Worm (Caenorhabditis elegans) whole organism, L1 larva: ENCODE results near the gene rpb-6.

Source experiments
- C16A3.4 ChIP-seq: fragments of 150-350 bp; optimal IDR thresholded peaks from 2 replicates; lab custom pipeline; 2014; ENCODE audit warnings: missing biosample characterization, missing genetic modification characterization
- C34B4.2 ChIP-seq: sonication (generic microtip); optimal IDR thresholded peaks from 2 replicates; lab custom pipeline; 2017; ENCODE audit warnings: mild to moderate bottlenecking, missing genetic modification characterization, missing compliant biosample characterization
- aha-1 ChIP-seq: fragments of 150-350 bp; optimal IDR thresholded peaks from 2 replicates; lab custom pipeline; 2014; ENCODE audit warnings: missing biosample characterization, missing genetic modification characterization
- aly-2 ChIP-seq: fragments of 150-350 bp; optimal IDR thresholded peaks from 2 replicates; lab custom pipeline; 2014; ENCODE audit warnings: missing biosample characterization, missing genetic modification characterization
- blmp-1 ChIP-seq: fragments of 150-350 bp; optimal IDR thresholded peaks from 2 replicates; lab custom pipeline; 2014; ENCODE audit warnings: missing biosample characterization, missing genetic modification characterization
- ceh-63 ChIP-seq: fragments of 200-800 bp; sonication (Bioruptor generic); optimal IDR thresholded peaks from 2 replicates; lab custom pipeline; 2018; ENCODE audit warnings: mild to moderate bottlenecking, missing genetic modification characterization, missing compliant biosample characterization
- ceh-8 ChIP-seq: fragments of 200-800 bp; sonication (Bioruptor generic); optimal IDR thresholded peaks from 2 replicates; lab custom pipeline; 2018; ENCODE audit warnings: mild to moderate bottlenecking, missing genetic modification characterization, moderate library complexity, missing compliant biosample characterization
- ceh-88 ChIP-seq: fragments of 200-800 bp; sonication (Bioruptor generic); IDR thresholded peaks from 2 replicates; pipeline ENCODE4 v1.3.6; 2022; ENCODE audit warnings: missing genetic modification characterization, missing compliant biosample characterization
- ces-1 ChIP-seq: fragments of 150-350 bp; optimal IDR thresholded peaks from 2 replicates; lab custom pipeline; 2014; ENCODE audit warnings: missing biosample characterization, missing genetic modification reagents, missing genetic modification characterization
- dpl-1 ChIP-seq, 3 experiments: fragments of 150-350 bp in 2 of 3; sonication (generic microtip) in 1 of 3; optimal IDR thresholded peaks; 2 replicates each; lab custom pipeline; 2014 to 2017; ENCODE audit warnings: missing biosample characterization in 3 of 3, missing genetic modification characterization in 3 of 3, missing genetic modification reagents in 3 of 3
- dsc-1 ChIP-seq: sonication (generic microtip); optimal IDR thresholded peaks from 2 replicates; lab custom pipeline; 2016; ENCODE audit warnings: mild to moderate bottlenecking, missing genetic modification characterization, missing compliant biosample characterization
- efl-3 ChIP-seq: fragments of 200-800 bp; sonication (Bioruptor generic); optimal IDR thresholded peaks from 2 replicates; lab custom pipeline; 2018; ENCODE audit warnings: mild to moderate bottlenecking, missing genetic modification characterization, missing compliant biosample characterization
- egl-13 ChIP-seq: sonication (generic microtip); optimal IDR thresholded peaks from 2 replicates; lab custom pipeline; 2016; ENCODE audit warnings: missing genotype, missing genetic modification reagents, missing genetic modification characterization, missing compliant biosample characterization
- elt-2 ChIP-seq: sonication (generic microtip); optimal IDR thresholded peaks from 2 replicates; lab custom pipeline; 2016; ENCODE audit warnings: missing genetic modification characterization, mild to moderate bottlenecking, inconsistent platforms, missing compliant biosample characterization, missing genetic modification reagents
- ets-5 ChIP-seq: fragments of 200-800 bp; sonication (Bioruptor generic); IDR thresholded peaks from 2 replicates; pipeline ENCODE4 v1.3.6; 2022; ENCODE audit warnings: missing genetic modification characterization, missing compliant biosample characterization
- fkh-10 ChIP-seq: sonication (generic microtip); optimal IDR thresholded peaks from 2 replicates; lab custom pipeline; 2017; ENCODE audit warnings: missing biosample characterization, missing genetic modification reagents, missing genetic modification characterization
- fkh-4 ChIP-seq: sonication (generic microtip); optimal IDR thresholded peaks from 2 replicates; lab custom pipeline; 2016; ENCODE audit warnings: missing compliant biosample characterization, missing genetic modification characterization, borderline replicate concordance
- hlh-17 ChIP-seq: fragments of 200-800 bp; sonication (Bioruptor generic); optimal IDR thresholded peaks from 2 replicates; lab custom pipeline; 2018; ENCODE audit warnings: missing genetic modification characterization, mild to moderate bottlenecking, missing compliant biosample characterization, moderate library complexity, borderline replicate concordance
- hlh-4 ChIP-seq: sonication (generic microtip); optimal IDR thresholded peaks from 2 replicates; lab custom pipeline; 2016; ENCODE audit warnings: mild to moderate bottlenecking, missing genetic modification characterization, missing compliant biosample characterization
- hpl-2 ChIP-seq: fragments of 150-350 bp; optimal IDR thresholded peaks from 2 replicates; lab custom pipeline; 2014; ENCODE audit warnings: missing biosample characterization, missing genetic modification reagents, missing genetic modification characterization
- isw-1 ChIP-seq: fragments of 200-800 bp; sonication (Bioruptor generic); IDR thresholded peaks from 2 replicates; pipeline ENCODE4 v1.3.6; 2022; ENCODE audit warnings: missing genetic modification characterization, missing compliant biosample characterization
- jun-1 ChIP-seq: fragments of 150-350 bp; optimal IDR thresholded peaks from 2 replicates; lab custom pipeline; 2014; ENCODE audit warnings: missing biosample characterization, missing genetic modification reagents, missing genetic modification characterization
- lin-14 ChIP-seq: fragments of 200-800 bp; sonication (Bioruptor generic); optimal IDR thresholded peaks from 2 replicates; lab custom pipeline; 2018; ENCODE audit warnings: mild to moderate bottlenecking, missing genetic modification characterization, moderate library complexity, missing compliant biosample characterization
- lin-15B ChIP-seq: fragments of 150-350 bp; sonication (generic microtip); optimal IDR thresholded peaks from 3 replicates; lab custom pipeline; 2014; ENCODE audit warnings: missing biosample characterization, missing genetic modification characterization
- lin-35 ChIP-seq, 2 experiments: fragments of 150-350 bp; optimal IDR thresholded peaks; 2 replicates each; lab custom pipeline; 2014; ENCODE audit warnings: missing biosample characterization in 2 of 2, missing genetic modification characterization in 2 of 2, missing genetic modification reagents in 2 of 2
- lin-39 ChIP-seq: fragments of 150-350 bp; optimal IDR thresholded peaks from 2 replicates; lab custom pipeline; 2014; ENCODE audit warnings: missing biosample characterization, missing genetic modification reagents, missing genetic modification characterization
- lsy-2 ChIP-seq, 2 experiments: fragments of 150-350 bp; optimal IDR thresholded peaks; 2 replicates each; lab custom pipeline; 2014; ENCODE audit warnings: missing biosample characterization in 2 of 2, missing genetic modification characterization in 2 of 2
- mab-9 ChIP-seq: fragments of 200-800 bp; sonication (Bioruptor generic); IDR thresholded peaks from 2 replicates; pipeline ENCODE4 v1.3.6; 2022; ENCODE audit warnings: missing genetic modification reagents, missing genetic modification characterization, missing compliant biosample characterization
- mef-2 ChIP-seq: fragments of 150-350 bp; optimal IDR thresholded peaks from 2 replicates; lab custom pipeline; 2014; ENCODE audit warnings: missing biosample characterization, missing genetic modification characterization
- mep-1 ChIP-seq: fragments of 150-350 bp; optimal IDR thresholded peaks from 2 replicates; lab custom pipeline; 2014; ENCODE audit warnings: missing biosample characterization, missing genetic modification characterization
- nhr-11 ChIP-seq: fragments of 150-350 bp; optimal IDR thresholded peaks from 2 replicates; lab custom pipeline; 2014; ENCODE audit warnings: missing biosample characterization, missing genetic modification characterization
- nhr-19 ChIP-seq: fragments of 200-800 bp; sonication (Bioruptor generic); conservative IDR thresholded peaks from 2 replicates; pipeline ENCODE4 v1.3.6; 2022; ENCODE audit warnings: missing genetic modification characterization, missing compliant biosample characterization
- nhr-20 ChIP-seq: sonication (generic microtip); optimal IDR thresholded peaks from 2 replicates; lab custom pipeline; 2016; ENCODE audit warnings: mild to moderate bottlenecking, missing genetic modification characterization, missing compliant biosample characterization
- nhr-237 ChIP-seq: fragments of 150-350 bp; optimal IDR thresholded peaks from 2 replicates; lab custom pipeline; 2014; ENCODE audit warnings: missing biosample characterization, missing genetic modification characterization
- nhr-28 ChIP-seq: fragments of 150-350 bp; optimal IDR thresholded peaks from 2 replicates; lab custom pipeline; 2014; ENCODE audit warnings: missing biosample characterization, missing genetic modification characterization
- nhr-47 ChIP-seq: sonication (generic microtip); optimal IDR thresholded peaks from 2 replicates; lab custom pipeline; 2016; ENCODE audit warnings: mild to moderate bottlenecking, missing genetic modification characterization, moderate library complexity, missing compliant biosample characterization
- nhr-71 ChIP-seq: sonication (generic microtip); optimal IDR thresholded peaks from 2 replicates; lab custom pipeline; 2016; ENCODE audit warnings: mild to moderate bottlenecking, missing genetic modification characterization, moderate library complexity, missing compliant biosample characterization
- nhr-76 ChIP-seq: sonication (generic microtip); optimal IDR thresholded peaks from 2 replicates; lab custom pipeline; 2017; ENCODE audit warnings: missing biosample characterization, missing genetic modification characterization
- nhr-77 ChIP-seq: fragments of 150-350 bp; optimal IDR thresholded peaks from 2 replicates; lab custom pipeline; 2014; ENCODE audit warnings: missing biosample characterization, missing genetic modification characterization
- nhr-84 ChIP-seq: sonication (generic microtip); optimal IDR thresholded peaks from 2 replicates; lab custom pipeline; 2017; ENCODE audit warnings: missing biosample characterization, missing genetic modification characterization
- nhr-85 ChIP-seq: sonication (generic microtip); peaks from one replicate; lab custom pipeline; 2016; ENCODE audit warnings: missing genetic modification characterization, inconsistent platforms, missing compliant biosample characterization
- pqm-1 ChIP-seq: sonication (generic microtip); optimal IDR thresholded peaks from 3 replicates; lab custom pipeline; 2017; ENCODE audit warnings: missing biosample characterization, missing genetic modification characterization
- rnt-1 ChIP-seq: sonication (generic microtip); optimal IDR thresholded peaks from 2 replicates; lab custom pipeline; 2016; ENCODE audit warnings: mild to moderate bottlenecking, missing genetic modification characterization, moderate library complexity, missing compliant biosample characterization
- sox-4 ChIP-seq: sonication (generic microtip); optimal IDR thresholded peaks from 2 replicates; lab custom pipeline; 2016; ENCODE audit warnings: missing genetic modification characterization, missing compliant biosample characterization
- sptf-1 ChIP-seq: fragments of 150-350 bp; optimal IDR thresholded peaks from 2 replicates; lab custom pipeline; 2014; ENCODE audit warnings: missing biosample characterization, missing genetic modification characterization
- sup-37 ChIP-seq: fragments of 200-800 bp; sonication (Bioruptor generic); optimal IDR thresholded peaks from 2 replicates; lab custom pipeline; 2018; ENCODE audit warnings: mild to moderate bottlenecking, missing genetic modification characterization, missing compliant biosample characterization
- swsn-7 ChIP-seq: sonication (generic microtip); optimal IDR thresholded peaks from 2 replicates; lab custom pipeline; 2016; ENCODE audit warnings: missing genetic modification characterization, missing compliant biosample characterization
- tbx-2 ChIP-seq: sonication (generic microtip); optimal IDR thresholded peaks from 2 replicates; lab custom pipeline; 2016; ENCODE audit warnings: missing genetic modification characterization, missing compliant biosample characterization
- unc-30 ChIP-seq: sonication (generic microtip); optimal IDR thresholded peaks from 2 replicates; lab custom pipeline; 2017; ENCODE audit warnings: missing biosample characterization, missing genetic modification characterization
- unc-62 ChIP-seq: fragments of 150-350 bp; optimal IDR thresholded peaks from 2 replicates; lab custom pipeline; 2014; ENCODE audit warnings: missing biosample characterization, missing genetic modification reagents, missing genetic modification characterization
- unc-86 ChIP-seq: sonication (generic microtip); optimal IDR thresholded peaks from 2 replicates; lab custom pipeline; 2016; ENCODE audit warnings: missing genetic modification characterization, missing compliant biosample characterization
- xbp-1 ChIP-seq: sonication (generic microtip); optimal IDR thresholded peaks from 2 replicates; lab custom pipeline; 2016; ENCODE audit warnings: missing genetic modification characterization, missing compliant biosample characterization
- zip-4 ChIP-seq: fragments of 200-800 bp; sonication (Bioruptor generic); optimal IDR thresholded peaks from 2 replicates; lab custom pipeline; 2018; ENCODE audit warnings: mild to moderate bottlenecking, missing genetic modification characterization, moderate library complexity, missing compliant biosample characterization
- ztf-11 ChIP-seq, 2 experiments: sonication (generic microtip); optimal IDR thresholded peaks; 2 replicates each; lab custom pipeline; 2016 to 2017; ENCODE audit warnings: missing genetic modification characterization in 2 of 2, missing biosample characterization in 1 of 2, missing compliant biosample characterization in 1 of 2

rpb-6 gene

DNA sequence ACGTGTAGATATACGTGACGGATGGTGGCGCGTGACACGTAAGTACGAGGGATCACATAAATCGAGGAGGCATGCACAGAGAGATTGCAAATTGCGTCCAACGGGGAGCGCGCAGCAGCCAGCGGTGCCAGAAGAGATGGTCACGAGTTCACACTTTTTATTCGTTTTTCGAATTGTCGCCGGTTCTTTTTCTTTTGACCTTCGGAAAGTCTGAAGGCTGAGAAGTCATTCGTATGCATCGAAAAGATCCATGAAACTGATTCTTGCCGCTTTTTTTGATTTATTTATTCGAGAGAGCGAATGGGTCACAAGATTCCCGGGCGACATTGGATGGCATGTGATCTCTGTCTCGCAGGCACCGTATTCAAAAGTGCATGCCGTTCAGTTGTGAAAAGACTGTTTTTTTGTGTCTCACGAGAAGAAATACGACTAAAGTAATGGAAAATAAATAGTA lies 20.2 kb upstream of the rpb-6 start:
- TF ChIP-seq nhr-20 (tag; lab: Kevin White, UChicago) (peak; percentile 95), ceh-63 (no peak), isw-1 (GFP tag; lab: Robert Waterston, UW) (peak; percentile 58), nhr-237 (tag; lab: Kevin White, UChicago) (no peak), sox-4 (tag; lab: Kevin White, UChicago) (peak; percentile 70), nhr-76 (no peak), ceh-88 (GFP tag; lab: Robert Waterston, UW) (peak; percentile 80), aly-2 (tag; lab: Kevin White, UChicago) (no peak), elt-2 (tag; lab: Kevin White, UChicago) (peak; percentile 25), ztf-11 (tag; optimal IDR thresholded peaks at IDR 0.05; lab: Kevin White, UChicago) (peak in 1 of 2 experiments; percentile 79), rnt-1 (tag; lab: Kevin White, UChicago) (peak; percentile 89), nhr-47 (peak; percentile 88), nhr-85 (peak; percentile 97), sup-37 (GFP tag; lab: Kevin White, UChicago) (peak; percentile 51), nhr-11 (peak; percentile 61), unc-30 (tag; lab: Kevin White, UChicago) (no peak), unc-62 (GFP tag; lab: Kevin White, UChicago) (no peak), nhr-28 (tag; lab: Kevin White, UChicago) (no peak), lin-15B (no peak), nhr-77 (tag; lab: Kevin White, UChicago) (no peak), egl-13 (peak; percentile 51), hpl-2 (GFP tag; lab: Kevin White, UChicago) (no peak), xbp-1 (tag; lab: Kevin White, UChicago) (peak; percentile 87), lin-35 (GFP tag; optimal IDR thresholded peaks at IDR 0.05; lab: Kevin White, UChicago) (peak; percentile 66 to 78), zip-4 (GFP tag; lab: Kevin White, UChicago) (peak; percentile 53), lin-14 (GFP tag; lab: Kevin White, UChicago) (peak; percentile 97), fkh-4 (tag; lab: Kevin White, UChicago) (no peak), pqm-1 (tag; lab: Kevin White, UChicago) (no peak), nhr-71 (tag; lab: Kevin White, UChicago) (peak; percentile 96), jun-1 (tag; lab: Kevin White, UChicago) (peak; percentile 43), C16A3.4 (tag; lab: Kevin White, UChicago) (peak; percentile 78), aha-1 (tag; lab: Kevin White, UChicago) (peak; percentile 87), swsn-7 (tag; lab: Kevin White, UChicago) (peak; percentile 83), ets-5 (GFP tag; lab: Robert Waterston, UW) (no peak), tbx-2 (peak; percentile 86), nhr-19 (peak; percentile 87), sptf-1 (tag; lab: Kevin White, UChicago) (no peak), lin-39 (tag; lab: Kevin White, UChicago) (peak; percentile 64), unc-86 (peak; percentile 78), lsy-2 (tag; optimal IDR thresholded peaks at IDR 0.05; lab: Kevin White, UChicago) (peak; percentile 67 to 68), hlh-17 (GFP tag; lab: Kevin White, UChicago) (no peak), nhr-84 (tag; lab: Kevin White, UChicago) (no peak), blmp-1 (tag; lab: Kevin White, UChicago) (peak; percentile 77), mef-2 (tag; lab: Kevin White, UChicago) (no peak), efl-3 (GFP tag; lab: Kevin White, UChicago) (peak; percentile 69), fkh-10 (GFP tag; lab: Kevin White, UChicago) (peak; percentile 10), hlh-4 (tag; lab: Kevin White, UChicago) (no peak), ceh-8 (no peak), dsc-1 (tag; lab: Kevin White, UChicago) (peak; percentile 70), mab-9 (GFP tag; lab: Robert Waterston, UW) (peak; percentile 87), dpl-1 (GFP tag; optimal IDR thresholded peaks at IDR 0.05; lab: Kevin White, UChicago) (peak; percentile 47 to 65 (median 58)), C34B4.2 (tag; lab: Kevin White, UChicago) (no peak), ces-1 (GFP tag; lab: Kevin White, UChicago) (no peak), mep-1 (tag; lab: Kevin White, UChicago) (peak; percentile 82)
